Worm (Caenorhabditis elegans): Measurements from ENCODE around the gene npp-26.

DNA sequence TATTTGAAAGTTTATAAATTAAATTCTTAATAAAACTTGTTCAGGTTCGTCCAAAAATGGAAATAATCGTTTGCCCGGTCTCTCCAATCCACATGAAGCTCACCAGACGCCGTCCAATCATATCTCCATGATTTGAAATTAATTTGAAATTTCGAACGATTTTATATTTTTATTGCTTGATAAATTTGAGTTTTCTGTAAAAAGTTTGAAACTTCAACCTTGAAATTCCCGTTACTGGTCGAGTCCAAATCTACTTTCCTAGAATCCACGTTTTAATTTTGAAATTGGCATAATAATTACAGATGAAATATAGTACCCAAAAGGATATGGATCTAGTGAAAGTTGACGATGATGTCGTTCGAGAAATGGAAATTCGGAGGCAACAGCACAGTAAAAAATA is at the start of gene npp-26:
- TF ChIP-seq ztf-23 (GFP tag; IDR thresholded peaks at IDR 0.05) (no peak), ztf-29 (GFP tag; IDR thresholded peaks at IDR 0.05) (no peak), cog-1 (tag; optimal IDR thresholded peaks at IDR 0.05) (no peak), med-1 (GFP tag; optimal IDR thresholded peaks at IDR 0.05; ENCODE audit: insufficient read depth) (no peak), flt-1 (GFP tag; IDR thresholded peaks at IDR 0.05) (no peak), klf-2 (GFP tag; conservative IDR thresholded peaks at IDR 0.05) (no peak), ref-1 (GFP tag; conservative IDR thresholded peaks at IDR 0.05) (no peak)
